Worm (Caenorhabditis elegans) whole organism, L2 larva: ENCODE measurements around the gene smex-2.

Experiments
- F13H6.1 ChIP-seq: sonication (generic microtip); optimal IDR thresholded peaks from 2 replicates; lab custom pipeline; 2016; ENCODE audit warnings: missing genetic modification characterization, missing compliant biosample characterization
- R02D3.7 ChIP-seq: fragments of 150-350 bp; optimal IDR thresholded peaks from 2 replicates; lab custom pipeline; 2014; ENCODE audit warnings: missing biosample characterization, missing genetic modification characterization
- dmd-4 ChIP-seq: sonication (generic microtip); optimal IDR thresholded peaks from 2 replicates; lab custom pipeline; 2017; ENCODE audit warnings: missing biosample characterization, missing genetic modification characterization
- nhr-6 ChIP-seq: fragments of 150-350 bp; optimal IDR thresholded peaks from 2 replicates; lab custom pipeline; 2014; ENCODE audit warnings: missing biosample characterization, missing genetic modification characterization
- nhr-77 ChIP-seq: fragments of 150-350 bp; optimal IDR thresholded peaks from 2 replicates; lab custom pipeline; 2014; ENCODE audit warnings: missing biosample characterization, missing genetic modification characterization

DNA sequence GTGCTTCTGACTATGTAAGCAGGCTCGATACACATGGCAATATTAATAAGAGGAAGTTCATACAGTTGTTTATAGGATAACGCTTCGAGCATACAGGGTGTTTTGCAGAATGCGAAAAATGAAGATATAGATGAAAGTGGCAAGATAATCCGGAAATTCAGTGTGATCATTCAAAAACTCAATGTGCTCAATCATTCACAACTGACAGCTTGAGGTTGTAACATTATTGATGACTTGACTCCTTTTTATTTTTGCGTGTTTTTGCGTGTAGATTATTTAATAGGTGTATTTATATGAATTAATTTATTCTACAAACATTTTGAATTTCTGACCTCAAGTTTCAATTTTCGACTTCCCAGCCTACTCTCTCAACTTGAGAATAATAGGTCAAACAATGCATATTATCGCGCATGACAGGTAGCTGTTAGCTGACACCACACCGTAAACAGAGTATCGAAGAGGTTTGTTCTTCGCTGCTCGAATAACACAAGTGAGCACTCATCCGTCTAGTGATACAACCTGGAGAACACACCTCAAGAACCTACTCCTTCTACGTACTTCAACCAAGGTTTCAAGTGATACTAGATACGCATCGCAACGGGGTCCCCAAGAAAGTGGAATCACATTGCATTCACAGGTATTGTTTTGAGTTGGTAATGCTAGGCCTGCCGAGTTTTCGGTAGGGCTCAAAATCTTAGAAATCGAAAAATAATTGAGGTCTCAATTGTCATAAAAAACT lies 8.1 kb upstream of the smex-2 start:
- no peak for TF ChIP-seq R02D3.7
- TF ChIP-seq nhr-77 (tag; lab: Kevin White, UChicago) = no peak
- TF ChIP-seq nhr-6 = no peak
- no peak for TF ChIP-seq F13H6.1 (tag; lab: Kevin White, UChicago)
- TF ChIP-seq dmd-4 = no peak
